Fruit fly (Drosophila melanogaster) whole organism, embryonic: ENCODE results near the gene Tao.
A peak's percentile ranks its signal among the peaks of the same experiment; 100 is the strongest.

Experiments used
- CG11398 ChIP-seq: fragments of 200-800 bp; sonication (Bioruptor generic); optimal IDR thresholded peaks from 2 replicates; lab custom pipeline; 2016; ENCODE audit warnings: missing biosample characterization, missing genetic modification characterization
- CG11696 ChIP-seq: fragments of 200-800 bp; sonication (Bioruptor generic); IDR thresholded peaks from 2 replicates; pipeline ENCODE4 v1.3.6; 2022; ENCODE audit warnings: missing biosample characterization, missing genetic modification characterization
- CG12104 ChIP-seq: fragments of 200-800 bp; sonication (Bioruptor generic); optimal IDR thresholded peaks from 3 replicates; lab custom pipeline; 2016; ENCODE audit warnings: missing biosample characterization, missing genetic modification characterization
- CG13624 ChIP-seq: fragments of 200-800 bp; sonication (Bioruptor generic); optimal IDR thresholded peaks from 2 replicates; lab custom pipeline; 2016; ENCODE audit warnings: missing biosample characterization, missing genetic modification characterization
- CG13775 ChIP-seq: fragments of 200-800 bp; sonication (Bioruptor generic); optimal IDR thresholded peaks from 3 replicates; lab custom pipeline; 2017; ENCODE audit warnings: missing biosample characterization, mild to moderate bottlenecking, missing genetic modification characterization
- CG17359 ChIP-seq: fragments of 200-800 bp; sonication (Bioruptor generic); optimal IDR thresholded peaks from 3 replicates; lab custom pipeline; 2018; ENCODE audit warnings: missing biosample characterization, mild to moderate bottlenecking, missing genetic modification characterization, moderate library complexity
- CG2120 ChIP-seq: fragments of 200-800 bp; sonication (Bioruptor generic); optimal IDR thresholded peaks from 3 replicates; lab custom pipeline; 2016; ENCODE audit warnings: missing biosample characterization, missing genetic modification characterization
- CG31441 ChIP-seq: fragments of 200-800 bp; sonication (Bioruptor generic); IDR thresholded peaks from 2 replicates; pipeline ENCODE4 v1.3.6; 2022; ENCODE audit warnings: missing biosample characterization, missing genetic modification characterization
- CG43689 ChIP-seq: fragments of 200-800 bp; sonication (Bioruptor generic); IDR thresholded peaks from 2 replicates; pipeline ENCODE4 v1.3.6; 2022; ENCODE audit warnings: missing biosample characterization, missing genetic modification characterization
- CG4617 ChIP-seq: fragments of 200-800 bp; sonication (Bioruptor generic); optimal IDR thresholded peaks from 3 replicates; lab custom pipeline; 2016; ENCODE audit warnings: missing biosample characterization, missing genetic modification characterization, borderline replicate concordance
- CG5180 ChIP-seq: fragments of 200-800 bp; sonication (Bioruptor generic); optimal IDR thresholded peaks from 3 replicates; lab custom pipeline; 2017; ENCODE audit warnings: missing biosample characterization, missing genetic modification characterization, mild to moderate bottlenecking, moderate library complexity, missing genetic modification reagents
- CG6791 ChIP-seq: fragments of 200-800 bp; sonication (Bioruptor generic); IDR thresholded peaks from 3 replicates; pipeline ENCODE4 v1.3.6; 2022; ENCODE audit warnings: missing biosample characterization, missing genetic modification characterization; ENCODE audit not compliant: partially characterized antibody
- CG7928 ChIP-seq: fragments of 200-800 bp; sonication (Bioruptor generic); optimal IDR thresholded peaks from 2 replicates; lab custom pipeline; 2017; ENCODE audit warnings: missing biosample characterization, mild to moderate bottlenecking, missing genetic modification characterization
- CG7963 ChIP-seq: fragments of 200-800 bp; sonication (Bioruptor generic); IDR thresholded peaks from 3 replicates; pipeline ENCODE4 v1.3.6; 2022; ENCODE audit warnings: missing biosample characterization, missing genetic modification characterization; ENCODE audit not compliant: partially characterized antibody
- CG8388 ChIP-seq: fragments of 200-800 bp; sonication (Bioruptor generic); optimal IDR thresholded peaks from 2 replicates; lab custom pipeline; 2019; ENCODE audit warnings: missing biosample characterization, mild to moderate bottlenecking, missing genetic modification characterization, moderate library complexity
- CG8944 ChIP-seq: fragments of 200-800 bp; sonication (Bioruptor generic); optimal IDR thresholded peaks from 3 replicates; lab custom pipeline; 2016; ENCODE audit warnings: missing biosample characterization, missing genetic modification characterization
- CG9932 ChIP-seq: fragments of 200-800 bp; sonication (Bioruptor generic); IDR thresholded peaks from 2 replicates; pipeline ENCODE4 v1.3.6; 2022; ENCODE audit warnings: missing biosample characterization, missing genetic modification characterization
- Chrac-16 ChIP-seq: fragments of 200-800 bp; sonication (Bioruptor generic); optimal IDR thresholded peaks from 3 replicates; lab custom pipeline; 2016; ENCODE audit warnings: missing biosample characterization, missing genetic modification characterization
- CkIIα-i1 ChIP-seq: fragments of 200-800 bp; sonication (Bioruptor generic); IDR thresholded peaks from 2 replicates; pipeline ENCODE4 v1.3.6; 2022; ENCODE audit warnings: missing biosample characterization, missing genetic modification characterization
- Ets65A ChIP-seq: fragments of 200-800 bp; sonication (Bioruptor generic); peaks from one replicate; lab custom pipeline; 2016; ENCODE audit warnings: missing biosample characterization, missing genetic modification characterization
- Ets97D ChIP-seq: fragments of 200-800 bp; sonication (Bioruptor generic); optimal IDR thresholded peaks from 3 replicates; lab custom pipeline; 2016; ENCODE audit warnings: missing biosample characterization, missing genetic modification characterization
- Gug ChIP-seq: fragments of 200-800 bp; sonication (Bioruptor generic); IDR thresholded peaks from 4 replicates; pipeline ENCODE4 v1.3.6; 2022; ENCODE audit warnings: missing biosample characterization, missing genetic modification characterization
- Hmr ChIP-seq: fragments of 200-800 bp; sonication (Bioruptor generic); optimal IDR thresholded peaks from 3 replicates; lab custom pipeline; 2017; ENCODE audit warnings: mild to moderate bottlenecking, missing biosample characterization, missing genetic modification reagents, missing genetic modification characterization
- Hr39 ChIP-seq: fragments of >200 bp; optimal IDR thresholded peaks from 2 replicates; lab custom pipeline; 2017
- Lim3 ChIP-seq: fragments of 200-800 bp; sonication (Bioruptor generic); IDR thresholded peaks from 2 replicates; pipeline ENCODE4 v1.3.6; 2022; ENCODE audit warnings: missing biosample characterization, missing genetic modification characterization
- Meics ChIP-seq: fragments of 200-800 bp; sonication (Bioruptor generic); optimal IDR thresholded peaks from 2 replicates; lab custom pipeline; 2017; ENCODE audit warnings: missing biosample characterization, mild to moderate bottlenecking, missing genetic modification characterization
- NK7.1 ChIP-seq: fragments of 200-800 bp; sonication (Bioruptor generic); optimal IDR thresholded peaks from 3 replicates; lab custom pipeline; 2016; ENCODE audit warnings: missing biosample characterization, missing genetic modification characterization
- Ptx1 ChIP-seq: fragments of 200-800 bp; sonication (Bioruptor generic); IDR thresholded peaks from 2 replicates; pipeline ENCODE4 v1.3.6; 2022; ENCODE audit warnings: missing biosample characterization, missing genetic modification characterization
- Rfx ChIP-seq: fragments of 200-800 bp; sonication (Bioruptor generic); IDR thresholded peaks from 2 replicates; pipeline ENCODE4 v1.3.6; 2022; ENCODE audit warnings: missing biosample characterization, missing genetic modification characterization
- Tbp ChIP-seq: fragments of >200 bp; optimal IDR thresholded peaks from 2 replicates; lab custom pipeline; 2018; ENCODE audit warnings: missing biosample characterization, missing genetic modification characterization
- al ChIP-seq: fragments of 200-800 bp; sonication (Bioruptor generic); IDR thresholded peaks from 2 replicates; pipeline ENCODE4 v1.3.6; 2022; ENCODE audit warnings: missing biosample characterization, missing genetic modification characterization
- ara ChIP-seq: fragments of 200-800 bp; sonication (Bioruptor generic); IDR thresholded peaks from 2 replicates; pipeline ENCODE4 v1.3.6; 2022; ENCODE audit warnings: missing biosample characterization, missing genetic modification characterization
- br ChIP-seq: fragments of >200 bp; optimal IDR thresholded peaks from 2 replicates; lab custom pipeline; 2017
- bsh ChIP-seq, 2 experiments: fragments of 200-800 bp; sonication (Bioruptor generic); optimal IDR thresholded peaks; 2 replicates each; lab custom pipeline; 2017 to 2018; ENCODE audit warnings: mild to moderate bottlenecking in 2 of 2, missing biosample characterization in 2 of 2, missing genetic modification characterization in 2 of 2, moderate library complexity in 1 of 2
- cad ChIP-seq: fragments of >200 bp; optimal IDR thresholded peaks from 2 replicates; lab custom pipeline; 2017; ENCODE audit warnings: missing biosample characterization, missing genetic modification characterization
- cg ChIP-seq: fragments of 200-800 bp; sonication (Bioruptor generic); optimal IDR thresholded peaks from 3 replicates; lab custom pipeline; 2019; ENCODE audit warnings: missing biosample characterization, mild to moderate bottlenecking, missing genetic modification characterization, moderate library complexity
- chn ChIP-seq: fragments of 200-800 bp; sonication (Bioruptor generic); optimal IDR thresholded peaks from 2 replicates; lab custom pipeline; 2016; ENCODE audit warnings: missing biosample characterization, missing genetic modification characterization
- crc ChIP-seq: fragments of 200-800 bp; sonication (Bioruptor generic); optimal IDR thresholded peaks from 2 replicates; lab custom pipeline; 2016; ENCODE audit warnings: missing biosample characterization, missing genetic modification characterization
- fd96Cb ChIP-seq: fragments of 200-800 bp; sonication (Bioruptor generic); optimal IDR thresholded peaks from 2 replicates; lab custom pipeline; 2018; ENCODE audit warnings: missing biosample characterization, mild to moderate bottlenecking, missing genetic modification characterization, moderate library complexity
- ham ChIP-seq: fragments of 200-800 bp; sonication (Bioruptor generic); IDR thresholded peaks from 2 replicates; pipeline ENCODE4 v1.3.6; 2022; ENCODE audit warnings: missing biosample characterization, missing genetic modification characterization
- ken ChIP-seq: fragments of 200-800 bp; sonication (Bioruptor generic); IDR thresholded peaks from 3 replicates; pipeline ENCODE4 v1.3.6; 2022; ENCODE audit warnings: missing biosample characterization, missing genetic modification characterization
- lola ChIP-seq, 3 experiments: fragments of >200 bp in 2 of 3; fragments of 200-800 bp in 1 of 3; sonication (Bioruptor generic) in 1 of 3; optimal IDR thresholded peaks; 2 replicates each; lab custom pipeline; 2017 to 2019; ENCODE audit warnings: missing biosample characterization in 3 of 3, missing genetic modification characterization in 3 of 3, mild to moderate bottlenecking in 1 of 3, moderate library complexity in 1 of 3
- nmo ChIP-seq: fragments of 200-800 bp; sonication (Bioruptor generic); optimal IDR thresholded peaks from 2 replicates; lab custom pipeline; 2018; ENCODE audit warnings: missing biosample characterization, mild to moderate bottlenecking, missing genetic modification characterization, moderate library complexity
- pros ChIP-seq: fragments of 200-800 bp; sonication (Bioruptor generic); optimal IDR thresholded peaks from 3 replicates; lab custom pipeline; 2019; ENCODE audit warnings: missing biosample characterization, mild to moderate bottlenecking, missing genetic modification characterization, moderate library complexity
- ro ChIP-seq: fragments of 200-800 bp; sonication (Bioruptor generic); IDR thresholded peaks from 2 replicates; pipeline ENCODE4 v1.3.6; 2022; ENCODE audit warnings: missing biosample characterization, missing genetic modification characterization
- salm ChIP-seq: fragments of 200-800 bp; sonication (Bioruptor generic); optimal IDR thresholded peaks from 2 replicates; lab custom pipeline; 2018; ENCODE audit warnings: missing biosample characterization, mild to moderate bottlenecking, missing genetic modification characterization
- sima ChIP-seq: fragments of 200-800 bp; sonication (Bioruptor generic); optimal IDR thresholded peaks from 2 replicates; lab custom pipeline; 2016; ENCODE audit warnings: missing biosample characterization, missing genetic modification characterization
- sob ChIP-seq: fragments of 200-800 bp; sonication (Bioruptor generic); IDR thresholded peaks from 2 replicates; pipeline ENCODE4 v1.3.6; 2022; ENCODE audit warnings: missing biosample characterization, missing genetic modification characterization
- tio ChIP-seq: fragments of 200-800 bp; sonication (Bioruptor generic); optimal IDR thresholded peaks from 2 replicates; lab custom pipeline; 2017; ENCODE audit warnings: missing biosample characterization, missing genetic modification characterization, inconsistent platforms
- ttk ChIP-seq: fragments of 200-800 bp; sonication (Bioruptor generic); IDR thresholded peaks from 2 replicates; pipeline ENCODE4 v2.1.2; 2022; ENCODE audit warnings: missing biosample characterization, missing genetic modification characterization
- unc-4 ChIP-seq: fragments of 200-800 bp; sonication (Bioruptor generic); IDR thresholded peaks from 2 replicates; pipeline ENCODE4 v1.3.6; 2022; ENCODE audit warnings: missing biosample characterization, missing genetic modification characterization; ENCODE audit not compliant: partially characterized antibody
- wor ChIP-seq: fragments of 200-800 bp; sonication (Bioruptor generic); IDR thresholded peaks from 2 replicates; pipeline ENCODE4 v1.3.6; 2022; ENCODE audit warnings: missing biosample characterization, missing genetic modification characterization
- yki ChIP-seq: fragments of >200 bp; optimal IDR thresholded peaks from 3 replicates; lab custom pipeline; 2018

The Tao gene

dm6 chrX:19613473-19613872, 33.9 kb upstream of the Tao start (continued):
- peak; percentile 35 for TF ChIP-seq CG13624 (GFP tag; lab: Kevin White, UChicago)
- no peak for TF ChIP-seq fd96Cb
- peak; percentile 75 for TF ChIP-seq Hmr (GFP tag; lab: Kevin White, UChicago)
- TF ChIP-seq sima (GFP tag; lab: Kevin White, UChicago), result no peak
- TF ChIP-seq CG12104 (GFP tag; lab: Kevin White, UChicago), result peak; percentile 15
- no peak for TF ChIP-seq chn (GFP tag; lab: Kevin White, UChicago)
- no peak for TF ChIP-seq crc
- peak; percentile 56 for TF ChIP-seq unc-4 (GFP tag; lab: Robert Waterston, UW)
- TF ChIP-seq Ptx1 (GFP tag; lab: Robert Waterston, UW), result no peak
- TF ChIP-seq NK7.1 (GFP tag; lab: Kevin White, UChicago), result peak; percentile 38
- peak; percentile 83 for TF ChIP-seq Meics (GFP tag; lab: Kevin White, UChicago)
- TF ChIP-seq ham (GFP tag; lab: Robert Waterston, UW), result no peak
- TF ChIP-seq lola (GFP tag; optimal IDR thresholded peaks at IDR 0.05; lab: Kevin White, UChicago), result no peak
- no peak for TF ChIP-seq Ets65A (GFP tag; lab: Kevin White, UChicago)
- peak; percentile 1 for TF ChIP-seq CG7928 (GFP tag; lab: Kevin White, UChicago)
- no peak for TF ChIP-seq CkIIα-i1 (GFP tag; lab: Robert Waterston, UW)
- TF ChIP-seq CG8944 (GFP tag; lab: Kevin White, UChicago), result no peak
- TF ChIP-seq pros (GFP tag; lab: Kevin White, UChicago), result no peak
- TF ChIP-seq CG4617 (GFP tag; lab: Kevin White, UChicago), result no peak
- TF ChIP-seq nmo (GFP tag; lab: Kevin White, UChicago), result peak; percentile 23
- peak; percentile 64 for TF ChIP-seq CG13775 (GFP tag; lab: Kevin White, UChicago)
- TF ChIP-seq al (GFP tag; lab: Robert Waterston, UW), result no peak
- no peak for TF ChIP-seq Tbp (GFP tag; lab: Kevin White, UChicago)
- peak; percentile 34 for TF ChIP-seq CG8388
- peak; percentile 39 for TF ChIP-seq CG17359
- no peak for TF ChIP-seq CG5180 (GFP tag; lab: Kevin White, UChicago)
- TF ChIP-seq CG43689, result no peak
- peak in 1 of 2 experiments; percentile 28 for TF ChIP-seq bsh (GFP tag; optimal IDR thresholded peaks at IDR 0.05; lab: Kevin White, UChicago)
- no peak for TF ChIP-seq Hr39
- TF ChIP-seq CG2120 (GFP tag; lab: Kevin White, UChicago), result no peak
- TF ChIP-seq wor (GFP tag; lab: Robert Waterston, UW), result no peak
- peak; percentile 44; the same call in 1 of the 3 replicates for TF ChIP-seq CG6791 (GFP tag; lab: Robert Waterston, UW)
- TF ChIP-seq Ets97D (GFP tag; lab: Kevin White, UChicago), result peak; percentile 98
- TF ChIP-seq ara (GFP tag; lab: Robert Waterston, UW), result no peak
- TF ChIP-seq Chrac-16 (GFP tag; lab: Kevin White, UChicago), result no peak
- peak; percentile 66; the same call in 1 of the 2 replicates for TF ChIP-seq Rfx (GFP tag; lab: Robert Waterston, UW)
- TF ChIP-seq CG11398 (GFP tag; lab: Kevin White, UChicago), result no peak
- TF ChIP-seq salm (tag; lab: Kevin White, UChicago), result peak; percentile 17
- TF ChIP-seq CG7963 (GFP tag; lab: Robert Waterston, UW), result no peak
- TF ChIP-seq br, result no peak
- no peak for TF ChIP-seq yki (lab: Kevin White, UChicago)
- TF ChIP-seq sob (GFP tag; lab: Robert Waterston, UW), result peak; percentile 43; the same call in 1 of the 2 replicates
- TF ChIP-seq ro (GFP tag; lab: Robert Waterston, UW), result no peak
- no peak for TF ChIP-seq cg (GFP tag; lab: Kevin White, UChicago)
- no peak for TF ChIP-seq ttk (GFP tag; lab: Robert Waterston, UW)
- TF ChIP-seq tio (GFP tag; lab: Kevin White, UChicago), result no peak
- TF ChIP-seq Lim3 (GFP tag; lab: Robert Waterston, UW), result no peak
- no peak for TF ChIP-seq CG9932
- TF ChIP-seq cad (GFP tag; lab: Kevin White, UChicago), result no peak
- TF ChIP-seq CG31441 (GFP tag; lab: Robert Waterston, UW), result no peak; the same call in 1 of the 2 replicates
- no peak for TF ChIP-seq CG11696
- TF ChIP-seq Gug (GFP tag; lab: Robert Waterston, UW), result no peak
- no peak for TF ChIP-seq ken (GFP tag; lab: Robert Waterston, UW)
